Worm (Caenorhabditis elegans): ENCODE results near the gene B0507.9.

B0507.9 gene

ce11 chrV:8753395-8753794 lies 12.4 kb downstream of the B0507.9 start, which contains the start of gene B0507.5:
Gene B0507.5 (plus strand): TSS chrV:8753695.
- TF ChIP-seq mls-2 (tag; optimal IDR thresholded peaks at IDR 0.05), result no peak
- TF ChIP-seq nhr-2 (tag; optimal IDR thresholded peaks at IDR 0.05), result no peak
- TF ChIP-seq unc-62 (GFP tag; optimal IDR thresholded peaks at IDR 0.05), result no peak
- no peak for TF ChIP-seq nhr-28 (tag; optimal IDR thresholded peaks at IDR 0.05)
- TF ChIP-seq elt-3 (tag; optimal IDR thresholded peaks at IDR 0.05), result no peak
- TF ChIP-seq ham-2 (GFP tag; optimal IDR thresholded peaks at IDR 0.05), result no peak
- TF ChIP-seq ceh-39 (tag; optimal IDR thresholded peaks at IDR 0.05), result no peak
- TF ChIP-seq sem-2 (GFP tag; optimal IDR thresholded peaks at IDR 0.05), result no peak
- TF ChIP-seq mep-1 (tag; optimal IDR thresholded peaks at IDR 0.05), result no peak
- no peak for TF ChIP-seq pha-4 (tag; optimal IDR thresholded peaks at IDR 0.05)
- no peak for TF ChIP-seq ceh-43 (GFP tag; optimal IDR thresholded peaks at IDR 0.05)
- no peak for TF ChIP-seq lsy-2 (tag; optimal IDR thresholded peaks at IDR 0.05)
- no peak for TF ChIP-seq unc-39 (tag; optimal IDR thresholded peaks at IDR 0.05)
- TF ChIP-seq zip-8 (tag; optimal IDR thresholded peaks at IDR 0.05), result no peak
- TF ChIP-seq snpc-4 (tag; optimal IDR thresholded peaks at IDR 0.05), result no peak

- TF ChIP-seq nhr-12 (tag; optimal IDR thresholded peaks at IDR 0.05) (no peak), pha-4 (tag; optimal IDR thresholded peaks at IDR 0.05) (no peak), sem-2 (GFP tag; optimal IDR thresholded peaks at IDR 0.05) (no peak), hlh-1 (tag; optimal IDR thresholded peaks at IDR 0.05) (no peak), bed-3 (GFP tag; optimal IDR thresholded peaks at IDR 0.05) (no peak), drap-1 (GFP tag; optimal IDR thresholded peaks at IDR 0.05) (no peak), elt-3 (tag; optimal IDR thresholded peaks at IDR 0.05) (no peak), lin-13 (tag; optimal IDR thresholded peaks at IDR 0.05) (no peak), snpc-4 (tag; optimal IDR thresholded peaks at IDR 0.05) (no peak), nhr-28 (tag; optimal IDR thresholded peaks at IDR 0.05) (no peak), nhr-237 (tag; optimal IDR thresholded peaks at IDR 0.05) (no peak), ham-2 (GFP tag; optimal IDR thresholded peaks at IDR 0.05) (no peak), ztf-11 (tag; optimal IDR thresholded peaks at IDR 0.05) (no peak), ceh-43 (GFP tag; optimal IDR thresholded peaks at IDR 0.05) (no peak), unc-39 (tag; optimal IDR thresholded peaks at IDR 0.05) (no peak)
Observed at ce11 chrV:8745858-8746257, 20.0 kb downstream of the B0507.9 start, which contains the start of gene B0507.6. Gene B0507.6 (plus strand): TSS chrV:8746158.

- TF ChIP-seq blmp-1 (tag; optimal IDR thresholded peaks at IDR 0.05), result no peak
- no peak for TF ChIP-seq ces-1 (GFP tag; optimal IDR thresholded peaks at IDR 0.05)
- TF ChIP-seq nhr-2 (tag; optimal IDR thresholded peaks at IDR 0.05), result no peak
- TF ChIP-seq ceh-83 (GFP tag; optimal IDR thresholded peaks at IDR 0.05), result no peak
- TF ChIP-seq bed-3 (GFP tag; optimal IDR thresholded peaks at IDR 0.05), result no peak
Observed at ce11 chrV:8739136-8739535, 26.7 kb downstream of the B0507.9 start, which contains the start of gene ZC196.2. Gene ZC196.2 (plus strand): TSS chrV:8739436.

ce11 chrV:8736369-8736768 lies 29.5 kb downstream of the B0507.9 start, which contains the start of gene ZC196.3:
Gene ZC196.3 (plus strand): TSS chrV:8736669.
- TF ChIP-seq hlh-1 (tag; optimal IDR thresholded peaks at IDR 0.05) (no peak), sem-2 (GFP tag; optimal IDR thresholded peaks at IDR 0.05) (no peak), nhr-12 (tag; optimal IDR thresholded peaks at IDR 0.05) (no peak), nhr-2 (tag; optimal IDR thresholded peaks at IDR 0.05) (no peak), lin-32 (GFP tag; optimal IDR thresholded peaks at IDR 0.05) (no peak), nhr-76 (tag; optimal IDR thresholded peaks at IDR 0.05) (no peak), ceh-83 (GFP tag; optimal IDR thresholded peaks at IDR 0.05) (no peak), M03D4.4 (tag; optimal IDR thresholded peaks at IDR 0.05) (no peak), mls-2 (tag; optimal IDR thresholded peaks at IDR 0.05) (no peak), ces-1 (GFP tag; optimal IDR thresholded peaks at IDR 0.05) (no peak), nhr-28 (tag; optimal IDR thresholded peaks at IDR 0.05) (no peak), lin-13 (tag; optimal IDR thresholded peaks at IDR 0.05) (no peak), elt-3 (tag; optimal IDR thresholded peaks at IDR 0.05) (no peak), ceh-39 (tag; optimal IDR thresholded peaks at IDR 0.05) (no peak), drap-1 (GFP tag; optimal IDR thresholded peaks at IDR 0.05) (no peak), nhr-237 (tag; optimal IDR thresholded peaks at IDR 0.05) (no peak), sptf-1 (tag; optimal IDR thresholded peaks at IDR 0.05) (no peak), tbx-8 (GFP tag; optimal IDR thresholded peaks at IDR 0.05) (no peak), blmp-1 (tag; optimal IDR thresholded peaks at IDR 0.05) (no peak), pha-4 (tag; optimal IDR thresholded peaks at IDR 0.05) (no peak)

ce11 chrV:8732934-8733333 lies 32.9 kb downstream of the B0507.9 start, which contains the start of gene ZC196.4:
Gene ZC196.4 (plus strand): TSS chrV:8733106.
- no peak for TF ChIP-seq nhr-237 (tag; optimal IDR thresholded peaks at IDR 0.05)
- TF ChIP-seq ceh-43 (GFP tag; optimal IDR thresholded peaks at IDR 0.05), result no peak
- TF ChIP-seq ham-2 (GFP tag; optimal IDR thresholded peaks at IDR 0.05), result no peak
- TF ChIP-seq nhr-28 (tag; optimal IDR thresholded peaks at IDR 0.05), result no peak
- no peak for TF ChIP-seq elt-1 (tag; optimal IDR thresholded peaks at IDR 0.05; ENCODE audit: borderline replicate concordance, insufficient read depth)
- TF ChIP-seq ces-1 (GFP tag; optimal IDR thresholded peaks at IDR 0.05), result no peak
- TF ChIP-seq mep-1 (tag; optimal IDR thresholded peaks at IDR 0.05), result no peak
- no peak for TF ChIP-seq ceh-83 (GFP tag; optimal IDR thresholded peaks at IDR 0.05)
- TF ChIP-seq zip-8 (tag; optimal IDR thresholded peaks at IDR 0.05), result no peak
- TF ChIP-seq mab-5 (tag; optimal IDR thresholded peaks at IDR 0.05), result no peak
- no peak for TF ChIP-seq elt-3 (tag; optimal IDR thresholded peaks at IDR 0.05)
- no peak for TF ChIP-seq sptf-1 (tag; optimal IDR thresholded peaks at IDR 0.05)
- TF ChIP-seq lin-13 (tag; optimal IDR thresholded peaks at IDR 0.05), result no peak
- TF ChIP-seq nhr-76 (tag; optimal IDR thresholded peaks at IDR 0.05), result no peak
